Fruit fly (Drosophila melanogaster): ENCODE data around the gene Drsl2.

- TF ChIP-seq CG11762 (GFP tag; optimal IDR thresholded peaks at IDR 0.05; ENCODE audit: insufficient read depth) (no peak), CG9139 (GFP tag; optimal IDR thresholded peaks at IDR 0.05) (no peak), CG8119 (GFP tag; IDR thresholded peaks at IDR 0.05) (no peak), CG6808 (GFP tag; optimal IDR thresholded peaks at IDR 0.05) (no peak), OdsH (GFP tag; optimal IDR thresholded peaks at IDR 0.05) (no peak), CG3032 (tag; optimal IDR thresholded peaks at IDR 0.05) (no peak), acj6 (GFP tag; optimal IDR thresholded peaks at IDR 0.05) (no peak), CG6276 (GFP tag; optimal IDR thresholded peaks at IDR 0.05) (no peak), Ets21C (GFP tag; optimal IDR thresholded peaks at IDR 0.05) (no peak), svp (GFP tag) (no peak)
Observed at dm6 chr3L:3349825-3350123, 35.6 kb downstream of the Drsl2 start.
